Worm (Caenorhabditis elegans) whole organism, young adult: ENCODE data around the gene egl-20.

Source experiments
- B0035.1 ChIP-seq: sonication (generic microtip); optimal IDR thresholded peaks from 2 replicates; lab custom pipeline; 2016; ENCODE audit warnings: missing genetic modification characterization, mild to moderate bottlenecking, missing compliant biosample characterization, missing genotype, missing genetic modification reagents
- C17E4.6 ChIP-seq: fragments of 200-800 bp; sonication (Bioruptor generic); IDR thresholded peaks from 2 replicates; pipeline ENCODE4 v1.3.6; 2022; ENCODE audit warnings: missing genetic modification reagents, missing genetic modification characterization, missing compliant biosample characterization
- F10E7.11 ChIP-seq: sonication (generic microtip); optimal IDR thresholded peaks from 2 replicates; lab custom pipeline; 2017; ENCODE audit warnings: mild to moderate bottlenecking, missing genetic modification characterization, moderate library complexity, missing compliant biosample characterization
- F23B12.7 ChIP-seq: sonication (generic microtip); optimal IDR thresholded peaks from 2 replicates; lab custom pipeline; 2017; ENCODE audit warnings: missing genetic modification characterization, mild to moderate bottlenecking, missing compliant biosample characterization, antibody characterized with exemption, moderate library complexity; ENCODE audit not compliant: insufficient read depth
- F37B4.10 ChIP-seq: fragments of 200-800 bp; sonication (Bioruptor generic); IDR thresholded peaks from 2 replicates; pipeline ENCODE4 v1.3.6; 2022; ENCODE audit warnings: missing genetic modification characterization, missing compliant biosample characterization
- F55B11.4 ChIP-seq: sonication (generic microtip); optimal IDR thresholded peaks from 2 replicates; lab custom pipeline; 2016; ENCODE audit warnings: missing compliant biosample characterization, missing genetic modification characterization, borderline replicate concordance; ENCODE audit not compliant: insufficient read depth
- Y53F4B.3 ChIP-seq: fragments of 200-800 bp; sonication (Bioruptor generic); IDR thresholded peaks from 2 replicates; pipeline ENCODE4 v1.3.6; 2022; ENCODE audit warnings: missing genetic modification reagents, missing genetic modification characterization, missing compliant biosample characterization
- Y53G8AR.9 ChIP-seq: fragments of 200-800 bp; sonication (Bioruptor generic); conservative IDR thresholded peaks from 2 replicates; pipeline ENCODE4 v1.3.6; 2022; ENCODE audit warnings: missing genetic modification reagents, missing genetic modification characterization, missing compliant biosample characterization
- Y67H2A.10 ChIP-seq: fragments of 200-800 bp; sonication (Bioruptor generic); conservative IDR thresholded peaks from 2 replicates; pipeline ENCODE4 v1.3.6; 2022; ENCODE audit warnings: missing genetic modification reagents, missing genetic modification characterization, missing compliant biosample characterization
- Y79H2A.3 ChIP-seq: fragments of 200-800 bp; sonication (Bioruptor generic); conservative IDR thresholded peaks from 2 replicates; pipeline ENCODE4 v1.3.6; 2022; ENCODE audit warnings: missing genetic modification reagents, missing genetic modification characterization, missing compliant biosample characterization
- ama-1 ChIP-seq, 3 experiments: fragments of 150-350 bp in 1 of 3; sonication (generic microtip) in 2 of 3; optimal IDR thresholded peaks; 2 replicates each; lab custom pipeline; 2014 to 2018; ENCODE audit warnings: missing biosample characterization in 2 of 3, missing genetic modification characterization in 2 of 3, missing genetic modification reagents in 2 of 3
- aptf-2 ChIP-seq: fragments of 200-800 bp; sonication (Bioruptor generic); conservative IDR thresholded peaks from 2 replicates; pipeline ENCODE4 v1.3.6; 2022; ENCODE audit warnings: missing genetic modification reagents, missing genetic modification characterization, missing compliant biosample characterization
- atf-7 ChIP-seq: sonication (generic microtip); optimal IDR thresholded peaks from 2 replicates; lab custom pipeline; 2017; ENCODE audit warnings: mild to moderate bottlenecking, missing genetic modification characterization, missing compliant biosample characterization
- athp-1 ChIP-seq: sonication (generic microtip); optimal IDR thresholded peaks from 2 replicates; lab custom pipeline; 2017; ENCODE audit warnings: mild to moderate bottlenecking, missing genetic modification characterization, missing compliant biosample characterization
- attf-3 ChIP-seq: fragments of 200-800 bp; sonication (Bioruptor generic); conservative IDR thresholded peaks from 2 replicates; pipeline ENCODE4 v1.3.6; 2022; ENCODE audit warnings: missing genetic modification reagents, missing genetic modification characterization, missing compliant biosample characterization
- attf-5 ChIP-seq: fragments of 200-800 bp; sonication (Bioruptor generic); optimal IDR thresholded peaks from 2 replicates; lab custom pipeline; 2018; ENCODE audit warnings: mild to moderate bottlenecking, missing genetic modification characterization, missing compliant biosample characterization
- ccch-3 ChIP-seq: fragments of 200-800 bp; sonication (Bioruptor generic); optimal IDR thresholded peaks from 2 replicates; lab custom pipeline; 2018; ENCODE audit warnings: mild to moderate bottlenecking, missing genetic modification characterization, missing compliant biosample characterization
- cebp-2 ChIP-seq: fragments of 200-800 bp; sonication (Bioruptor generic); IDR thresholded peaks from 2 replicates; pipeline ENCODE4 v1.3.6; 2022; ENCODE audit warnings: missing genetic modification characterization, missing compliant biosample characterization
- ceh-40 ChIP-seq: fragments of 200-800 bp; sonication (Bioruptor generic); IDR thresholded peaks from 2 replicates; pipeline ENCODE4 v1.3.6; 2022; ENCODE audit warnings: missing genetic modification characterization, missing compliant biosample characterization
- ceh-79 ChIP-seq: sonication (generic microtip); optimal IDR thresholded peaks from 2 replicates; lab custom pipeline; 2017; ENCODE audit warnings: mild to moderate bottlenecking, missing genetic modification characterization, missing compliant biosample characterization
- ceh-91 ChIP-seq: fragments of 200-800 bp; sonication (Bioruptor generic); IDR thresholded peaks from 2 replicates; pipeline ENCODE4 v1.3.6; 2022; ENCODE audit warnings: missing genetic modification reagents, missing genetic modification characterization, missing compliant biosample characterization
- dox-1 ChIP-seq: fragments of 200-800 bp; sonication (Bioruptor generic); IDR thresholded peaks from 2 replicates; pipeline ENCODE4 v1.3.6; 2022; ENCODE audit warnings: missing genetic modification reagents, missing genetic modification characterization, missing compliant biosample characterization
- dpff-1 ChIP-seq: sonication (generic microtip); optimal IDR thresholded peaks from 2 replicates; lab custom pipeline; 2017; ENCODE audit warnings: mild to moderate bottlenecking, missing genetic modification characterization, missing compliant biosample characterization
- egrh-3 ChIP-seq: fragments of 200-800 bp; sonication (Bioruptor generic); IDR thresholded peaks from 2 replicates; pipeline ENCODE4 v1.3.6; 2022; ENCODE audit warnings: missing genetic modification reagents, missing genetic modification characterization, missing compliant biosample characterization
- fkh-3 ChIP-seq: sonication (generic microtip); optimal IDR thresholded peaks from 2 replicates; lab custom pipeline; 2016; ENCODE audit warnings: mild to moderate bottlenecking, missing genetic modification characterization, missing compliant biosample characterization
- gei-17 ChIP-seq: fragments of 200-800 bp; sonication (Bioruptor generic); optimal IDR thresholded peaks from 2 replicates; lab custom pipeline; 2018; ENCODE audit warnings: mild to moderate bottlenecking, missing genetic modification characterization, missing compliant biosample characterization
- him-1 ChIP-seq: sonication (generic microtip); optimal IDR thresholded peaks from 2 replicates; lab custom pipeline; 2016; ENCODE audit warnings: missing genotype, missing genetic modification reagents, missing genetic modification characterization, missing compliant biosample characterization
- hmg-1.2 ChIP-seq: fragments of 200-800 bp; sonication (Bioruptor generic); IDR thresholded peaks from 2 replicates; pipeline ENCODE4 v1.3.6; 2022; ENCODE audit warnings: missing genetic modification reagents, missing genetic modification characterization, missing compliant biosample characterization
- hmg-20 ChIP-seq: fragments of 200-800 bp; sonication (Bioruptor generic); IDR thresholded peaks from 2 replicates; pipeline ENCODE4 v1.3.6; 2022; ENCODE audit warnings: missing genetic modification reagents, missing genetic modification characterization, missing compliant biosample characterization
- hsf-1 ChIP-seq: fragments of 200-800 bp; sonication (Bioruptor generic); IDR thresholded peaks from 2 replicates; pipeline ENCODE4 v1.3.6; 2022; ENCODE audit warnings: missing genetic modification reagents, missing genetic modification characterization, missing compliant biosample characterization
- lag-1 ChIP-seq: fragments of 200-800 bp; sonication (Bioruptor generic); IDR thresholded peaks from 2 replicates; pipeline ENCODE4 v1.3.6; 2022; ENCODE audit warnings: missing genetic modification reagents, missing genetic modification characterization, missing compliant biosample characterization
- let-607 ChIP-seq, 2 experiments: fragments of 200-800 bp in 1 of 2; sonication (Bioruptor generic) in 1 of 2; sonication (generic microtip) in 1 of 2; optimal IDR thresholded peaks; 2 replicates each; lab custom pipeline; 2016 to 2018; ENCODE audit warnings: mild to moderate bottlenecking in 2 of 2, missing compliant biosample characterization in 2 of 2, missing genetic modification characterization in 2 of 2, moderate library complexity in 2 of 2, missing genotype in 1 of 2
- lin-54 ChIP-seq: fragments of 200-800 bp; sonication (Bioruptor generic); optimal IDR thresholded peaks from 2 replicates; lab custom pipeline; 2018; ENCODE audit warnings: mild to moderate bottlenecking, missing genetic modification characterization, missing compliant biosample characterization
- lir-1 ChIP-seq: fragments of 200-800 bp; sonication (Bioruptor generic); conservative IDR thresholded peaks from 2 replicates; pipeline ENCODE4 v1.3.6; 2022; ENCODE audit warnings: missing genetic modification reagents, missing genetic modification characterization, missing compliant biosample characterization
- lsy-27 ChIP-seq: sonication (generic microtip); optimal IDR thresholded peaks from 2 replicates; lab custom pipeline; 2017; ENCODE audit warnings: missing genetic modification characterization, mild to moderate bottlenecking, missing compliant biosample characterization, antibody characterized with exemption, missing genotype, borderline replicate concordance; ENCODE audit not compliant: insufficient read depth
- madf-3 ChIP-seq: fragments of 200-800 bp; sonication (Bioruptor generic); IDR thresholded peaks from 2 replicates; pipeline ENCODE4 v1.3.6; 2022; ENCODE audit warnings: missing genetic modification reagents, missing genetic modification characterization, missing compliant biosample characterization
- mel-28 ChIP-seq: sonication (generic microtip); optimal IDR thresholded peaks from 2 replicates; lab custom pipeline; 2016; ENCODE audit warnings: borderline replicate concordance, mild to moderate bottlenecking, missing genetic modification characterization, missing compliant biosample characterization
- mxl-1 ChIP-seq: sonication (generic microtip); optimal IDR thresholded peaks from 2 replicates; lab custom pipeline; 2016; ENCODE audit warnings: missing genetic modification characterization, missing compliant biosample characterization
- nhr-120 ChIP-seq: fragments of 200-800 bp; sonication (Bioruptor generic); IDR thresholded peaks from 2 replicates; pipeline ENCODE4 v1.3.6; 2022; ENCODE audit warnings: missing genetic modification characterization, missing compliant biosample characterization
- nhr-80 ChIP-seq: sonication (generic microtip); optimal IDR thresholded peaks from 2 replicates; lab custom pipeline; 2016; ENCODE audit warnings: missing genetic modification characterization, missing compliant biosample characterization
- pbrm-1 ChIP-seq: fragments of 200-800 bp; sonication (Bioruptor generic); IDR thresholded peaks from 2 replicates; pipeline ENCODE4 v1.3.6; 2022; ENCODE audit warnings: missing genetic modification reagents, missing genetic modification characterization, missing compliant biosample characterization
- rcor-1 ChIP-seq: fragments of 200-800 bp; sonication (Bioruptor generic); IDR thresholded peaks from 2 replicates; pipeline ENCODE4 v1.3.6; 2022; ENCODE audit warnings: missing genetic modification reagents, missing genetic modification characterization, missing compliant biosample characterization
- rpc-1 ChIP-seq, 2 experiments: fragments of 150-350 bp in 1 of 2; sonication (generic microtip) in 1 of 2; optimal IDR thresholded peaks; 2 replicates each; lab custom pipeline; 2014 to 2018; ENCODE audit warnings: missing biosample characterization in 1 of 2, missing genetic modification characterization in 1 of 2, missing genetic modification reagents in 1 of 2, missing genotype in 1 of 2
- somi-1 ChIP-seq: fragments of 200-800 bp; sonication (Bioruptor generic); optimal IDR thresholded peaks from 2 replicates; lab custom pipeline; 2018; ENCODE audit warnings: mild to moderate bottlenecking, missing genetic modification characterization, missing compliant biosample characterization
- unc-130 ChIP-seq: sonication (generic microtip); optimal IDR thresholded peaks from 2 replicates; lab custom pipeline; 2016; ENCODE audit warnings: missing genetic modification reagents, missing genetic modification characterization, missing compliant biosample characterization
- zfh-2 ChIP-seq: fragments of 200-800 bp; sonication (Bioruptor generic); conservative IDR thresholded peaks from 2 replicates; pipeline ENCODE4 v1.3.6; 2022; ENCODE audit warnings: missing genetic modification reagents, missing genetic modification characterization, missing compliant biosample characterization
- ztf-25 ChIP-seq: fragments of 200-800 bp; sonication (Bioruptor generic); IDR thresholded peaks from 2 replicates; pipeline ENCODE4 v1.3.6; 2022; ENCODE audit warnings: missing genetic modification reagents, missing genetic modification characterization, missing compliant biosample characterization
- ztf-3 ChIP-seq: fragments of 200-800 bp; sonication (Bioruptor generic); optimal IDR thresholded peaks from 2 replicates; lab custom pipeline; 2018; ENCODE audit warnings: mild to moderate bottlenecking, missing genetic modification characterization, missing compliant biosample characterization

Gene egl-20

DNA sequence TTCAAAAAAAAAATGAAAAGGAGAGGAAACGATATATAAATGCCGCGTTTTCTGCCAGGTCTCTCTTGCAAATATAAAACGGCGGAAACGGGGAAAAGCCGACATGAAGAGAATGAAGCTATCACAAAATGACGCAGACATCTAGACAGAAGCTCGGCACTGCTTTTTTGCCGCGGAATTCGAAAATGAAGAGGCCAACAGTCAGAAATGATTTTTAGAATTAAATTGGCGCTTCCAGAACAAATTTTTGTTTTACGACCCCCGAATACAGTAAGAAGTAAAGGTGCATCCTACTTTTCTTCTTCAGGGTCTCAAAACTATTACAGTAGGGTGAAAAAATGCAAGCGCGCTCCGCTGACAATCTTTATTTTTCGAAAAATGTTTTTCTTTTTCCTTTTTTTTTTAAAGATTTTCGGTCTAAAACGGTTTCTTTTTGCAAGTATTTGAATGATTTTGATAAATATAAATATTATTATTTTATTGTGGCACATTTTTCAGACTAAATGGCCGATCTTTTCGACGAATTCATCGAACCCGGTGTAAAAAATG is 9.9 kb upstream of the egl-20 start, which contains the start of gene mtr-4 (continued):
- TF ChIP-seq Y53F4B.3 (GFP tag; lab: Robert Waterston, UW) (no peak), C17E4.6 (peak; percentile 23; the same call in 1 of the 2 replicates), Y79H2A.3 (GFP tag; lab: Robert Waterston, UW) (no peak), lin-54 (GFP tag; lab: Kevin White, UChicago) (peak; percentile 62), gei-17 (GFP tag; lab: Kevin White, UChicago) (no peak), mxl-1 (tag; lab: Kevin White, UChicago) (no peak), dpff-1 (tag; lab: Kevin White, UChicago) (no peak), attf-5 (GFP tag; lab: Kevin White, UChicago) (peak; percentile 71), somi-1 (no peak), lag-1 (GFP tag; lab: Robert Waterston, UW) (no peak), nhr-120 (GFP tag; lab: Robert Waterston, UW) (no peak), athp-1 (peak; percentile 34), rpc-1 (optimal IDR thresholded peaks at IDR 0.05; lab: Kevin White, UChicago) (no peak), rpc-1 (tag; optimal IDR thresholded peaks at IDR 0.05; lab: Kevin White, UChicago) (no peak), ccch-3 (no peak), ztf-25 (GFP tag; lab: Robert Waterston, UW) (no peak), attf-3 (GFP tag; lab: Robert Waterston, UW) (peak; percentile 40), F37B4.10 (no peak), aptf-2 (GFP tag; lab: Robert Waterston, UW) (no peak), egrh-3 (GFP tag; lab: Robert Waterston, UW) (no peak), zfh-2 (GFP tag; lab: Robert Waterston, UW) (no peak), atf-7 (no peak), nhr-80 (tag; lab: Kevin White, UChicago) (peak; percentile 69), ceh-40 (GFP tag; lab: Robert Waterston, UW) (no peak), F23B12.7 (tag; lab: Kevin White, UChicago) (no peak), unc-130 (GFP tag; lab: Kevin White, UChicago) (no peak), Y53G8AR.9 (GFP tag; lab: Robert Waterston, UW) (no peak), him-1 (tag; lab: Kevin White, UChicago) (no peak), let-607 (tag; optimal IDR thresholded peaks at IDR 0.05; lab: Kevin White, UChicago) (no peak), hmg-1.2 (GFP tag; lab: Robert Waterston, UW) (peak; percentile 51), Y67H2A.10 (no peak), F55B11.4 (tag; lab: Kevin White, UChicago) (no peak), ztf-3 (GFP tag; lab: Kevin White, UChicago) (no peak), rcor-1 (GFP tag; lab: Robert Waterston, UW) (peak; percentile 69), F10E7.11 (tag; lab: Kevin White, UChicago) (no peak), madf-3 (GFP tag; lab: Robert Waterston, UW) (peak; percentile 64; the same call in 1 of the 2 replicates), pbrm-1 (peak; percentile 53; the same call in 1 of the 2 replicates), B0035.1 (tag; lab: Kevin White, UChicago) (no peak), hsf-1 (peak; percentile 72), cebp-2 (no peak), mel-28 (tag; lab: Kevin White, UChicago) (no peak), fkh-3 (tag; lab: Kevin White, UChicago) (no peak), ceh-91 (GFP tag; lab: Robert Waterston, UW) (peak; percentile 77), ceh-79 (tag; lab: Kevin White, UChicago) (no peak), dox-1 (GFP tag; lab: Robert Waterston, UW) (peak; percentile 77; the same call in 1 of the 2 replicates), lir-1 (GFP tag; lab: Robert Waterston, UW) (no peak), hmg-20 (no peak), lsy-27 (tag; lab: Kevin White, UChicago) (no peak), ama-1 (optimal IDR thresholded peaks at IDR 0.05; lab: Kevin White, UChicago) (no peak), ama-1 (GFP tag; optimal IDR thresholded peaks at IDR 0.05; lab: Kevin White, UChicago) (no peak)
